Worm (Caenorhabditis elegans) whole organism, L1 larva: ENCODE measurements around the gene mex-5.
A peak's percentile ranks its signal among the peaks of the same experiment; 100 is the strongest.

Experiments
- Y116A8C.19 ChIP-seq: sonication (generic microtip); optimal IDR thresholded peaks from 2 replicates; lab custom pipeline; 2016; ENCODE audit warnings: missing compliant biosample characterization, missing genetic modification characterization, borderline replicate concordance
- ceh-63 ChIP-seq: fragments of 200-800 bp; sonication (Bioruptor generic); optimal IDR thresholded peaks from 2 replicates; lab custom pipeline; 2018; ENCODE audit warnings: mild to moderate bottlenecking, missing genetic modification characterization, missing compliant biosample characterization
- ceh-8 ChIP-seq: fragments of 200-800 bp; sonication (Bioruptor generic); optimal IDR thresholded peaks from 2 replicates; lab custom pipeline; 2018; ENCODE audit warnings: mild to moderate bottlenecking, missing genetic modification characterization, moderate library complexity, missing compliant biosample characterization
- dsc-1 ChIP-seq: sonication (generic microtip); optimal IDR thresholded peaks from 2 replicates; lab custom pipeline; 2016; ENCODE audit warnings: mild to moderate bottlenecking, missing genetic modification characterization, missing compliant biosample characterization
- efl-1 ChIP-seq, 4 experiments: fragments of 150-350 bp; optimal IDR thresholded peaks in 3 of 4; peaks in 1 of 4; 1 replicate in 1 of 4; 2 replicates in 3 of 4; lab custom pipeline; 2014; ENCODE audit warnings: missing biosample characterization in 2 of 4, missing genetic modification characterization in 2 of 4, missing genetic modification reagents in 2 of 4
- elt-2 ChIP-seq: sonication (generic microtip); optimal IDR thresholded peaks from 2 replicates; lab custom pipeline; 2016; ENCODE audit warnings: missing genetic modification characterization, mild to moderate bottlenecking, inconsistent platforms, missing compliant biosample characterization, missing genetic modification reagents
- ets-5 ChIP-seq: fragments of 200-800 bp; sonication (Bioruptor generic); IDR thresholded peaks from 2 replicates; pipeline ENCODE4 v1.3.6; 2022; ENCODE audit warnings: missing genetic modification characterization, missing compliant biosample characterization
- fkh-4 ChIP-seq: sonication (generic microtip); optimal IDR thresholded peaks from 2 replicates; lab custom pipeline; 2016; ENCODE audit warnings: missing compliant biosample characterization, missing genetic modification characterization, borderline replicate concordance
- fos-1 ChIP-seq: fragments of 150-350 bp; optimal IDR thresholded peaks from 2 replicates; lab custom pipeline; 2014; ENCODE audit warnings: missing biosample characterization, missing genetic modification characterization
- lin-35 ChIP-seq, 2 experiments: fragments of 150-350 bp; optimal IDR thresholded peaks; 2 replicates each; lab custom pipeline; 2014; ENCODE audit warnings: missing biosample characterization in 2 of 2, missing genetic modification characterization in 2 of 2, missing genetic modification reagents in 2 of 2
- lin-39 ChIP-seq: fragments of 150-350 bp; optimal IDR thresholded peaks from 2 replicates; lab custom pipeline; 2014; ENCODE audit warnings: missing biosample characterization, missing genetic modification reagents, missing genetic modification characterization
- lir-3 ChIP-seq: sonication (generic microtip); optimal IDR thresholded peaks from 2 replicates; lab custom pipeline; 2016; ENCODE audit warnings: mild to moderate bottlenecking, missing genetic modification characterization, moderate library complexity, missing compliant biosample characterization; ENCODE audit not compliant: poor library complexity
- mdl-1 ChIP-seq, 2 experiments: fragments of 150-350 bp; optimal IDR thresholded peaks; 2 replicates each; lab custom pipeline; 2014 to 2017; ENCODE audit warnings: missing biosample characterization in 2 of 2, missing genetic modification characterization in 2 of 2, inconsistent platforms in 1 of 2
- nhr-19 ChIP-seq: fragments of 200-800 bp; sonication (Bioruptor generic); conservative IDR thresholded peaks from 2 replicates; pipeline ENCODE4 v1.3.6; 2022; ENCODE audit warnings: missing genetic modification characterization, missing compliant biosample characterization
- nhr-20 ChIP-seq: sonication (generic microtip); optimal IDR thresholded peaks from 2 replicates; lab custom pipeline; 2016; ENCODE audit warnings: mild to moderate bottlenecking, missing genetic modification characterization, missing compliant biosample characterization
- nhr-28 ChIP-seq: fragments of 150-350 bp; optimal IDR thresholded peaks from 2 replicates; lab custom pipeline; 2014; ENCODE audit warnings: missing biosample characterization, missing genetic modification characterization
- nhr-71 ChIP-seq: sonication (generic microtip); optimal IDR thresholded peaks from 2 replicates; lab custom pipeline; 2016; ENCODE audit warnings: mild to moderate bottlenecking, missing genetic modification characterization, moderate library complexity, missing compliant biosample characterization
- nhr-76 ChIP-seq: sonication (generic microtip); optimal IDR thresholded peaks from 2 replicates; lab custom pipeline; 2017; ENCODE audit warnings: missing biosample characterization, missing genetic modification characterization
- nhr-90 ChIP-seq: sonication (generic microtip); optimal IDR thresholded peaks from 2 replicates; lab custom pipeline; 2016; ENCODE audit warnings: mild to moderate bottlenecking, missing genetic modification characterization, missing compliant biosample characterization; ENCODE audit not compliant: poor library complexity
- pag-3 ChIP-seq: sonication (generic microtip); optimal IDR thresholded peaks from 2 replicates; lab custom pipeline; 2017; ENCODE audit warnings: missing genetic modification characterization, mild to moderate bottlenecking, missing compliant biosample characterization, antibody characterized with exemption, borderline replicate concordance; ENCODE audit not compliant: insufficient read depth
- pqm-1 ChIP-seq: sonication (generic microtip); optimal IDR thresholded peaks from 3 replicates; lab custom pipeline; 2017; ENCODE audit warnings: missing biosample characterization, missing genetic modification characterization
- tbx-2 ChIP-seq: sonication (generic microtip); optimal IDR thresholded peaks from 2 replicates; lab custom pipeline; 2016; ENCODE audit warnings: missing genetic modification characterization, missing compliant biosample characterization
- unc-30 ChIP-seq: sonication (generic microtip); optimal IDR thresholded peaks from 2 replicates; lab custom pipeline; 2017; ENCODE audit warnings: missing biosample characterization, missing genetic modification characterization
- xbp-1 ChIP-seq: sonication (generic microtip); optimal IDR thresholded peaks from 2 replicates; lab custom pipeline; 2016; ENCODE audit warnings: missing genetic modification characterization, missing compliant biosample characterization
- ztf-4 ChIP-seq: fragments of 150-350 bp; optimal IDR thresholded peaks from 2 replicates; lab custom pipeline; 2014; ENCODE audit warnings: missing biosample characterization, missing genetic modification characterization

mex-5 gene

ce11 chrIV:13395255-13395654 is 41.7 kb downstream of the mex-5 start (continued):
- no peak for TF ChIP-seq fkh-4
- TF ChIP-seq ets-5 (GFP tag; lab: Robert Waterston, UW) = no peak

DNA sequence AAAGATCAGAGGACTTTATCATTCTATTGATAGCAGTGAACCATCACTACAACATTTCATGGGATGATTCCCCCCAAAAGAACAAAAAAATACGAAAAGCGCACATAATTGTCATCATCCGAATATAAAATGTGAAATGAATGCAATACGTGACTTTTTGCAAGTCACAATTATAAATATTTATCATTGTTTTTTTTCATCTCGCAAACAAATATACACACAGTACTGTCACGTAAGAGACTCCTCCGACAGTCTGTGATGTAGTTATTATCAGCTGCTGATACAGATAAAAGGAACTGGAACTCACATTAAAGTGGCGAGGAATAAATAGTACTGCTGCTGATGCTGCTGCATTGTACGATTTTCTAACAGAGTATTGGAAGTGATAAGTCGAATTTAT is 42.9 kb downstream of the mex-5 start:
- TF ChIP-seq lin-39 (tag; lab: Kevin White, UChicago) = no peak
- TF ChIP-seq fos-1 (tag; lab: Kevin White, UChicago) = no peak
- TF ChIP-seq elt-2 (tag; lab: Kevin White, UChicago) = peak; percentile 80
- peak; percentile 18 for TF ChIP-seq nhr-20 (tag; lab: Kevin White, UChicago)
- no peak for TF ChIP-seq ztf-4 (tag; lab: Kevin White, UChicago)
- no peak for TF ChIP-seq efl-1 (optimal IDR thresholded peaks at IDR 0.05; lab: Kevin White, UChicago)
- TF ChIP-seq efl-1 (GFP tag; optimal IDR thresholded peaks at IDR 0.05 in 1 of 2; lab: Kevin White, UChicago) = peak in 1 of 2 experiments; percentile 54
- peak; percentile 27 for TF ChIP-seq nhr-71
- TF ChIP-seq nhr-90 (tag; lab: Kevin White, UChicago) = peak; percentile 32
- no peak for TF ChIP-seq ceh-8
- TF ChIP-seq lin-35 (GFP tag; optimal IDR thresholded peaks at IDR 0.05; lab: Kevin White, UChicago) = peak in 1 of 2 experiments; percentile 5
- no peak for TF ChIP-seq ceh-63
- TF ChIP-seq pag-3 = no peak
- no peak for TF ChIP-seq nhr-28 (tag; lab: Kevin White, UChicago)
- no peak for TF ChIP-seq xbp-1
- TF ChIP-seq nhr-19 = no peak

DNA sequence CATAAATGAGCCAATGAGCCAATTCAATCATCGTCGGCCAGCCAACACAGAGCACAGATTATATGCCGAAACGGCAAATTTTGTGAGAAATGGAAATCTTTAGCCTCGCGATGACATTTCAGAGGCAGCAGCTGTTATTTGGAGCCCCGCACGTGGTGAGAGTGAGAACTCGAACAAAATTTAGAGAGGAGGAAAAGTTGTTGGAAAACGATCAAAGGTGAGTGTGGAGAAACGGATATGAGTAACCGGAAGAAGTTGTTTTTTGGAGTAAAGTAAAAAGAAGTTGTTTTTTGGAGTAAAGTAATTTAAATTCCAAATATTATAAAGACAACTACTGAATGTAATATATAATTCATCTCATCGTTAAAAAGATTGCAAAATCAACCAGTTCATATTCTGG is 45.2 kb downstream of the mex-5 start, which contains the start of gene Y62E10A.13:
TSS of gene Y62E10A.13 (minus strand) at position 326 of the 400 bp plus-strand sequence.
- TF ChIP-seq dsc-1 (tag; lab: Kevin White, UChicago) (no peak), unc-30 (no peak), nhr-76 (tag; lab: Kevin White, UChicago) (no peak), mdl-1 (tag; optimal IDR thresholded peaks at IDR 0.05; lab: Kevin White, UChicago) (peak in 1 of 2 experiments; percentile 17), tbx-2 (tag; lab: Kevin White, UChicago) (no peak), lir-3 (tag; lab: Kevin White, UChicago) (no peak)

ce11 chrIV:13400456-13401364 is 47.2 kb downstream of the mex-5 start, which contains the start of the genes memi-2 and cyp-31A5:
TSS of gene memi-2 (minus strand) at chrIV:13400506.
TSS of gene cyp-31A5 (plus strand) at chrIV:13401289.
- TF ChIP-seq Y116A8C.19 (no peak), nhr-28 (tag; lab: Kevin White, UChicago) (no peak), pqm-1 (tag; lab: Kevin White, UChicago) (no peak), xbp-1 (no peak), nhr-76 (tag; lab: Kevin White, UChicago) (no peak)
